Fruit fly (Drosophila melanogaster) whole organism, prepupa: ENCODE results near the gene ci.

Experiments used
- CG10669 ChIP-seq: fragments of 200-800 bp; sonication (Bioruptor generic); optimal IDR thresholded peaks from 3 replicates; lab custom pipeline; 2018; ENCODE audit warnings: missing biosample characterization, mild to moderate bottlenecking, missing genetic modification characterization, moderate library complexity
- CG11762 ChIP-seq: fragments of 200-800 bp; sonication (Bioruptor generic); optimal IDR thresholded peaks from 3 replicates; lab custom pipeline; 2016; ENCODE audit warnings: missing biosample characterization, missing genetic modification characterization; ENCODE audit not compliant: insufficient read depth
- CG6792 ChIP-seq: fragments of 200-800 bp; sonication (Bioruptor generic); optimal IDR thresholded peaks from 3 replicates; lab custom pipeline; 2016; ENCODE audit warnings: missing biosample characterization, missing genetic modification characterization
- CG6854 ChIP-seq: fragments of 200-800 bp; sonication (Bioruptor generic); optimal IDR thresholded peaks from 2 replicates; lab custom pipeline; 2017; ENCODE audit warnings: missing biosample characterization, mild to moderate bottlenecking, missing genetic modification characterization
- Eip78C ChIP-seq: fragments of 200-800 bp; sonication (Bioruptor generic); peaks from one replicate; lab custom pipeline; 2016; ENCODE audit warnings: missing biosample characterization, missing genetic modification characterization
- Gug ChIP-seq: fragments of 200-800 bp; sonication (Bioruptor generic); IDR thresholded peaks from 2 replicates; pipeline ENCODE4 v1.3.6; 2022; ENCODE audit warnings: missing biosample characterization, missing genetic modification characterization
- Lpt ChIP-seq: fragments of 200-800 bp; sonication (Bioruptor generic); optimal IDR thresholded peaks from 3 replicates; lab custom pipeline; 2016; ENCODE audit warnings: missing biosample characterization, missing genetic modification characterization
- Sox102F ChIP-seq: fragments of 200-800 bp; sonication (Bioruptor generic); optimal IDR thresholded peaks from 2 replicates; lab custom pipeline; 2016; ENCODE audit warnings: missing biosample characterization, mild to moderate bottlenecking, missing genetic modification characterization
- Sox14 ChIP-seq: fragments of 200-800 bp; sonication (Bioruptor generic); optimal IDR thresholded peaks from 3 replicates; lab custom pipeline; 2016; ENCODE audit warnings: missing biosample characterization, missing genetic modification characterization
- achi ChIP-seq: fragments of 200-800 bp; sonication (Bioruptor generic); optimal IDR thresholded peaks from 3 replicates; lab custom pipeline; 2016; ENCODE audit warnings: missing biosample characterization, missing genetic modification characterization
- fkh ChIP-seq: fragments of 200-800 bp; sonication (Bioruptor generic); optimal IDR thresholded peaks from 3 replicates; lab custom pipeline; 2017; ENCODE audit warnings: missing biosample characterization, mild to moderate bottlenecking, missing genetic modification characterization, moderate library complexity
- spab ChIP-seq: fragments of 200-800 bp; sonication (Bioruptor generic); optimal IDR thresholded peaks from 2 replicates; lab custom pipeline; 2017; ENCODE audit warnings: missing biosample characterization, mild to moderate bottlenecking, missing genetic modification characterization, missing genetic modification reagents

dm6 chr4:579-978 is 56.3 kb downstream of the ci start, which contains the start of gene JYalpha:
- TF ChIP-seq spab (GFP tag; lab: Kevin White, UChicago) (no peak), Lpt (GFP tag; lab: Kevin White, UChicago) (no peak), Eip78C (no peak), Sox102F (no peak), CG11762 (no peak), CG6854 (GFP tag; lab: Kevin White, UChicago) (no peak), Sox14 (GFP tag; lab: Kevin White, UChicago) (no peak), fkh (GFP tag; lab: Kevin White, UChicago) (no peak), Gug (GFP tag; lab: Robert Waterston, UW) (no peak), CG6792 (GFP tag; lab: Kevin White, UChicago) (no peak), CG10669 (GFP tag; lab: Kevin White, UChicago) (no peak), achi (GFP tag; lab: Kevin White, UChicago) (no peak)
